Worm (Caenorhabditis elegans): ENCODE results near the gene T24B8.7.

The T24B8.7 gene

ce11 chrII:9074492-9074891, 21.0 kb upstream of the T24B8.7 start:
- TF ChIP-seq pqm-1 (tag; optimal IDR thresholded peaks at IDR 0.05) (no peak), efl-1 (optimal IDR thresholded peaks at IDR 0.05) (no peak), efl-1 (GFP tag; optimal IDR thresholded peaks at IDR 0.05 in 1 of 2) (peak in 1 of 2 experiments; percentile 21)

- TF ChIP-seq ceh-90 (tag; optimal IDR thresholded peaks at IDR 0.05), result no peak
- TF ChIP-seq snu-23 (GFP tag; optimal IDR thresholded peaks at IDR 0.05), result no peak
- no peak for TF ChIP-seq dpl-1 (GFP tag; optimal IDR thresholded peaks at IDR 0.05)
- peak; percentile 72 for TF ChIP-seq blmp-1 (tag; optimal IDR thresholded peaks at IDR 0.05)
- peak; percentile 6 for TF ChIP-seq dsc-1 (tag; optimal IDR thresholded peaks at IDR 0.05)
- TF ChIP-seq skn-1 (tag; optimal IDR thresholded peaks at IDR 0.05), result no peak
- TF ChIP-seq ztf-4 (tag; optimal IDR thresholded peaks at IDR 0.05), result no peak
- TF ChIP-seq ceh-8 (GFP tag; optimal IDR thresholded peaks at IDR 0.05), result no peak
- no peak for TF ChIP-seq vab-15 (tag; optimal IDR thresholded peaks at IDR 0.05)
- no peak for TF ChIP-seq ama-1 (optimal IDR thresholded peaks at IDR 0.05)
- TF ChIP-seq egl-27 (tag; optimal IDR thresholded peaks at IDR 0.05), result no peak
These were observed 19.3 kb upstream of the T24B8.7 start for ce11 chrII:9072769-9073168.

ce11 chrII:9070740-9071139, 17.3 kb upstream of the T24B8.7 start, which contains the start of gene T24B8.4:
Gene T24B8.4 (minus strand): TSS chrII:9070840.
- TF ChIP-seq ceh-8 (GFP tag; optimal IDR thresholded peaks at IDR 0.05) (no peak), alr-1 (tag; optimal IDR thresholded peaks at IDR 0.05; ENCODE audit: borderline replicate concordance) (no peak), snu-23 (GFP tag; optimal IDR thresholded peaks at IDR 0.05) (no peak), egl-27 (tag; optimal IDR thresholded peaks at IDR 0.05) (no peak)

- no peak for TF ChIP-seq zip-4 (GFP tag; optimal IDR thresholded peaks at IDR 0.05)
- no peak for TF ChIP-seq isw-1 (GFP tag; IDR thresholded peaks at IDR 0.05)
- no peak for TF ChIP-seq irx-1 (tag; optimal IDR thresholded peaks at IDR 0.05)
- no peak for TF ChIP-seq ama-1 (optimal IDR thresholded peaks at IDR 0.05)
- TF ChIP-seq lin-15B (tag; optimal IDR thresholded peaks at IDR 0.05), result no peak
- TF ChIP-seq C04F5.9 (tag; optimal IDR thresholded peaks at IDR 0.05), result no peak
- no peak for TF ChIP-seq nhr-85 (tag)
- TF ChIP-seq ceh-88 (GFP tag; IDR thresholded peaks at IDR 0.05), result no peak
- TF ChIP-seq Y116A8C.19 (tag; optimal IDR thresholded peaks at IDR 0.05; ENCODE audit: borderline replicate concordance), result no peak
- TF ChIP-seq fkh-10 (GFP tag; optimal IDR thresholded peaks at IDR 0.05), result no peak
- TF ChIP-seq hlh-4 (tag; optimal IDR thresholded peaks at IDR 0.05), result no peak
- TF ChIP-seq nhr-76 (tag; optimal IDR thresholded peaks at IDR 0.05), result no peak
- TF ChIP-seq dpl-1 (GFP tag; optimal IDR thresholded peaks at IDR 0.05), result no peak
- TF ChIP-seq ceh-90 (tag; optimal IDR thresholded peaks at IDR 0.05), result no peak
- no peak for TF ChIP-seq skn-1 (tag; optimal IDR thresholded peaks at IDR 0.05)
These were observed 16.4 kb upstream of the T24B8.7 start for ce11 chrII:9069836-9070235.

ce11 chrII:9064437-9064836, 11.0 kb upstream of the T24B8.7 start:
- no peak for TF ChIP-seq elt-2 (tag; optimal IDR thresholded peaks at IDR 0.05)
- TF ChIP-seq nhr-85 (tag), result peak; percentile 91
- peak in 1 of 6 experiments; percentile 62 for TF ChIP-seq elt-3 (tag; optimal IDR thresholded peaks at IDR 0.05)
- peak in 1 of 2 experiments; percentile 20 for TF ChIP-seq lsy-2 (tag; optimal IDR thresholded peaks at IDR 0.05)
- peak; percentile 42 for TF ChIP-seq nhr-20 (tag; optimal IDR thresholded peaks at IDR 0.05)
- TF ChIP-seq lin-39 (tag; optimal IDR thresholded peaks at IDR 0.05), result peak; percentile 22
- peak; percentile 35 for TF ChIP-seq snu-23 (GFP tag; optimal IDR thresholded peaks at IDR 0.05)
- no peak for TF ChIP-seq ceh-8 (GFP tag; optimal IDR thresholded peaks at IDR 0.05)
- TF ChIP-seq blmp-1 (tag; optimal IDR thresholded peaks at IDR 0.05), result no peak
- no peak for TF ChIP-seq lin-35 (GFP tag; optimal IDR thresholded peaks at IDR 0.05)
- TF ChIP-seq nhr-71 (tag; optimal IDR thresholded peaks at IDR 0.05), result peak; percentile 45
- TF ChIP-seq unc-62 (GFP tag; optimal IDR thresholded peaks at IDR 0.05), result no peak
- TF ChIP-seq C16A3.4 (tag; optimal IDR thresholded peaks at IDR 0.05), result peak; percentile 2
- no peak for TF ChIP-seq efl-1 (optimal IDR thresholded peaks at IDR 0.05)
- peak in 1 of 2 experiments; percentile 28 for TF ChIP-seq efl-1 (GFP tag; optimal IDR thresholded peaks at IDR 0.05 in 1 of 2)
- peak; percentile 26 for TF ChIP-seq rnt-1 (tag; optimal IDR thresholded peaks at IDR 0.05)
- TF ChIP-seq efl-3 (GFP tag; optimal IDR thresholded peaks at IDR 0.05), result peak; percentile 20
- TF ChIP-seq tlp-1 (tag; optimal IDR thresholded peaks at IDR 0.05), result no peak
- peak; percentile 65 for TF ChIP-seq lin-14 (GFP tag; optimal IDR thresholded peaks at IDR 0.05)
- TF ChIP-seq C04F5.9 (tag; optimal IDR thresholded peaks at IDR 0.05), result no peak
- TF ChIP-seq mdl-1 (tag; optimal IDR thresholded peaks at IDR 0.05), result peak in 1 of 2 experiments; percentile 7
- TF ChIP-seq xbp-1 (tag; optimal IDR thresholded peaks at IDR 0.05), result no peak
- TF ChIP-seq pag-3 (tag; optimal IDR thresholded peaks at IDR 0.05; ENCODE audit: borderline replicate concordance, insufficient read depth), result peak; percentile 32
- TF ChIP-seq nhr-77 (tag; optimal IDR thresholded peaks at IDR 0.05), result no peak
- TF ChIP-seq ceh-90 (tag; optimal IDR thresholded peaks at IDR 0.05), result no peak
- TF ChIP-seq sup-37 (GFP tag; optimal IDR thresholded peaks at IDR 0.05), result no peak
